Fruit fly (Drosophila melanogaster) whole organism, embryonic: ENCODE results near the gene Tsp29Fa.

Experiments
- ATbp ChIP-seq: fragments of 200-800 bp; sonication (Bioruptor generic); optimal IDR thresholded peaks from 2 replicates; lab custom pipeline; 2017; ENCODE audit warnings: missing biosample characterization, mild to moderate bottlenecking, missing genetic modification characterization, missing genetic modification reagents
- CG10654 ChIP-seq: fragments of 200-800 bp; sonication (Bioruptor generic); optimal IDR thresholded peaks from 2 replicates; lab custom pipeline; 2016; ENCODE audit warnings: missing biosample characterization, missing genetic modification characterization
- CG10959 ChIP-seq: fragments of 200-800 bp; sonication (Bioruptor generic); IDR thresholded peaks from 2 replicates; pipeline ENCODE4 v1.3.6; 2022; ENCODE audit warnings: missing biosample characterization, missing genetic modification characterization
- CG11696 ChIP-seq: fragments of 200-800 bp; sonication (Bioruptor generic); IDR thresholded peaks from 2 replicates; pipeline ENCODE4 v1.3.6; 2022; ENCODE audit warnings: missing biosample characterization, missing genetic modification characterization
- CG12071 ChIP-seq: fragments of 200-800 bp; sonication (Bioruptor generic); optimal IDR thresholded peaks from 3 replicates; lab custom pipeline; 2018; ENCODE audit warnings: missing biosample characterization, mild to moderate bottlenecking, missing genetic modification characterization
- CG12104 ChIP-seq: fragments of 200-800 bp; sonication (Bioruptor generic); optimal IDR thresholded peaks from 3 replicates; lab custom pipeline; 2016; ENCODE audit warnings: missing biosample characterization, missing genetic modification characterization
- CG14860 ChIP-seq: fragments of 200-800 bp; sonication (Bioruptor generic); IDR thresholded peaks from 3 replicates; pipeline ENCODE4 v1.3.6; 2022; ENCODE audit warnings: missing biosample characterization, missing genetic modification characterization; ENCODE audit not compliant: partially characterized antibody
- CG16779 ChIP-seq: fragments of 200-800 bp; sonication (Bioruptor generic); IDR thresholded peaks from 2 replicates; pipeline ENCODE4 v1.3.6; 2022; ENCODE audit warnings: missing biosample characterization, missing genetic modification characterization
- CG17802 ChIP-seq: fragments of 200-800 bp; sonication (Bioruptor generic); optimal IDR thresholded peaks from 2 replicates; lab custom pipeline; 2018; ENCODE audit warnings: missing biosample characterization, mild to moderate bottlenecking, missing genetic modification characterization, moderate library complexity
- CG18619 ChIP-seq: fragments of 200-800 bp; sonication (Bioruptor generic); optimal IDR thresholded peaks from 3 replicates; lab custom pipeline; 2017; ENCODE audit warnings: missing biosample characterization, mild to moderate bottlenecking, missing genetic modification characterization
- CG18764 ChIP-seq: fragments of 200-800 bp; sonication (Bioruptor generic); optimal IDR thresholded peaks from 3 replicates; lab custom pipeline; 2016; ENCODE audit warnings: missing biosample characterization, missing genetic modification characterization
- CG2712 ChIP-seq: fragments of 200-800 bp; optimal IDR thresholded peaks from 3 replicates; lab custom pipeline; 2019; ENCODE audit warnings: missing biosample characterization, mild to moderate bottlenecking, missing genetic modification characterization, moderate library complexity
- CG2875 ChIP-seq: fragments of 200-800 bp; sonication (Bioruptor generic); optimal IDR thresholded peaks from 2 replicates; lab custom pipeline; 2017; ENCODE audit warnings: missing biosample characterization, mild to moderate bottlenecking, missing genetic modification characterization, missing genetic modification reagents
- CG30020 ChIP-seq: fragments of 200-800 bp; optimal IDR thresholded peaks from 2 replicates; lab custom pipeline; 2019; ENCODE audit warnings: missing biosample characterization, mild to moderate bottlenecking, missing genetic modification characterization, moderate library complexity
- CG30403 ChIP-seq: fragments of 200-800 bp; sonication (Bioruptor generic); optimal IDR thresholded peaks from 3 replicates; lab custom pipeline; 2016; ENCODE audit warnings: missing biosample characterization, missing genetic modification characterization
- CG3838 ChIP-seq: fragments of 200-800 bp; sonication (Bioruptor generic); optimal IDR thresholded peaks from 3 replicates; lab custom pipeline; 2016; ENCODE audit warnings: missing biosample characterization, missing genetic modification characterization
- CG4282 ChIP-seq: fragments of 200-800 bp; sonication (Bioruptor generic); optimal IDR thresholded peaks from 2 replicates; lab custom pipeline; 2016; ENCODE audit warnings: missing biosample characterization, missing genetic modification characterization
- CG4360 ChIP-seq: fragments of 200-800 bp; sonication (Bioruptor generic); IDR thresholded peaks from 2 replicates; pipeline ENCODE4 v1.3.6; 2022; ENCODE audit warnings: missing biosample characterization, missing genetic modification characterization
- CG9437 ChIP-seq: fragments of 200-800 bp; sonication (Bioruptor generic); optimal IDR thresholded peaks from 2 replicates; lab custom pipeline; 2018; ENCODE audit warnings: missing biosample characterization, mild to moderate bottlenecking, missing genetic modification characterization
- CG9876 ChIP-seq: fragments of 200-800 bp; sonication (Bioruptor generic); optimal IDR thresholded peaks from 2 replicates; lab custom pipeline; 2016; ENCODE audit warnings: missing biosample characterization, missing genetic modification characterization
- CTCF ChIP-seq: fragments of 200-800 bp; sonication (Bioruptor generic); optimal IDR thresholded peaks from 2 replicates; lab custom pipeline; 2017; ENCODE audit warnings: missing biosample characterization, mild to moderate bottlenecking, missing genetic modification characterization, moderate library complexity
- Dad ChIP-seq: fragments of 200-800 bp; sonication (Bioruptor generic); optimal IDR thresholded peaks from 3 replicates; lab custom pipeline; 2016; ENCODE audit warnings: missing biosample characterization, missing genetic modification characterization
- Deaf1 ChIP-seq: fragments of 200-800 bp; optimal IDR thresholded peaks from 3 replicates; lab custom pipeline; 2019; ENCODE audit warnings: missing biosample characterization, mild to moderate bottlenecking, missing genetic modification characterization, moderate library complexity
- Eip74EF ChIP-seq, 2 experiments: fragments of 200-800 bp in 1 of 2; fragments of >200 bp in 1 of 2; sonication (Bioruptor generic) in 1 of 2; optimal IDR thresholded peaks; 2 replicates each; lab custom pipeline; 2017 to 2019; ENCODE audit warnings: missing biosample characterization in 2 of 2, missing genetic modification characterization in 2 of 2, mild to moderate bottlenecking in 1 of 2, moderate library complexity in 1 of 2
- HLHmδ ChIP-seq: fragments of 200-800 bp; sonication (Bioruptor generic); optimal IDR thresholded peaks from 2 replicates; lab custom pipeline; 2018; ENCODE audit warnings: missing biosample characterization, mild to moderate bottlenecking, missing genetic modification characterization, moderate library complexity
- Hmr ChIP-seq: fragments of 200-800 bp; sonication (Bioruptor generic); optimal IDR thresholded peaks from 3 replicates; lab custom pipeline; 2017; ENCODE audit warnings: mild to moderate bottlenecking, missing biosample characterization, missing genetic modification reagents, missing genetic modification characterization
- Hsf ChIP-seq: fragments of 200-800 bp; sonication (Bioruptor generic); optimal IDR thresholded peaks from 3 replicates; lab custom pipeline; 2016; ENCODE audit warnings: missing biosample characterization, missing genetic modification characterization
- Mes4 ChIP-seq: fragments of 200-800 bp; sonication (Bioruptor generic); optimal IDR thresholded peaks from 2 replicates; lab custom pipeline; 2016; ENCODE audit warnings: missing biosample characterization, missing genetic modification characterization
- Myb ChIP-seq: fragments of 200-800 bp; sonication (Bioruptor generic); optimal IDR thresholded peaks from 2 replicates; lab custom pipeline; 2016; ENCODE audit warnings: missing biosample characterization, missing genetic modification characterization
- Nf-YA ChIP-seq: fragments of 200-800 bp; sonication (Bioruptor generic); IDR thresholded peaks from 2 replicates; pipeline ENCODE4 v1.3.6; 2022; ENCODE audit warnings: missing biosample characterization, missing genetic modification characterization
- Ravus ChIP-seq: fragments of 200-800 bp; sonication (Bioruptor generic); IDR thresholded peaks from 2 replicates; pipeline ENCODE4 v1.3.6; 2022; ENCODE audit warnings: missing biosample characterization, missing genetic modification characterization
- Taf1 ChIP-seq: fragments of 200-800 bp; sonication (Bioruptor generic); IDR thresholded peaks from 2 replicates; pipeline ENCODE4 v1.3.6; 2022; ENCODE audit warnings: missing biosample characterization, missing genetic modification characterization
- abd-A ChIP-seq: fragments of 200-800 bp; sonication (Bioruptor generic); optimal IDR thresholded peaks from 3 replicates; lab custom pipeline; 2019; ENCODE audit warnings: missing biosample characterization, mild to moderate bottlenecking, missing genetic modification characterization, moderate library complexity
- ato ChIP-seq: fragments of 200-800 bp; sonication (Bioruptor generic); IDR thresholded peaks from 2 replicates; pipeline ENCODE4 v1.3.6; 2022; ENCODE audit warnings: missing biosample characterization, missing genetic modification characterization; ENCODE audit not compliant: partially characterized antibody
- cato ChIP-seq: fragments of 200-800 bp; sonication (Bioruptor generic); optimal IDR thresholded peaks from 2 replicates; lab custom pipeline; 2016; ENCODE audit warnings: missing biosample characterization, missing genetic modification characterization, borderline replicate concordance
- croc ChIP-seq: fragments of 200-800 bp; sonication (Bioruptor generic); conservative IDR thresholded peaks from 3 replicates; pipeline ENCODE4 v1.3.6; 2022; ENCODE audit warnings: missing biosample characterization, missing genetic modification characterization
- dan ChIP-seq: fragments of 200-800 bp; sonication (Bioruptor generic); IDR thresholded peaks from 2 replicates; pipeline ENCODE4 v1.3.6; 2022; ENCODE audit warnings: missing biosample characterization, missing genetic modification characterization
- gt ChIP-seq: fragments of 200-800 bp; sonication (Bioruptor generic); IDR thresholded peaks from 2 replicates; pipeline ENCODE4 v1.3.6; 2022; ENCODE audit warnings: missing biosample characterization, missing genetic modification characterization
- ham ChIP-seq: fragments of 200-800 bp; sonication (Bioruptor generic); IDR thresholded peaks from 2 replicates; pipeline ENCODE4 v1.3.6; 2022; ENCODE audit warnings: missing biosample characterization, missing genetic modification characterization
- ken ChIP-seq: fragments of 200-800 bp; sonication (Bioruptor generic); IDR thresholded peaks from 3 replicates; pipeline ENCODE4 v1.3.6; 2022; ENCODE audit warnings: missing biosample characterization, missing genetic modification characterization
- lbe ChIP-seq: fragments of 200-800 bp; sonication (Bioruptor generic); optimal IDR thresholded peaks from 2 replicates; lab custom pipeline; 2016; ENCODE audit warnings: missing biosample characterization, mild to moderate bottlenecking, missing genetic modification characterization
- lilli ChIP-seq: fragments of 200-800 bp; sonication (Bioruptor generic); optimal IDR thresholded peaks from 3 replicates; lab custom pipeline; 2016; ENCODE audit warnings: missing biosample characterization, missing genetic modification characterization
- pita ChIP-seq: fragments of 200-800 bp; sonication (Bioruptor generic); optimal IDR thresholded peaks from 2 replicates; lab custom pipeline; 2017; ENCODE audit warnings: missing biosample characterization, mild to moderate bottlenecking, missing genetic modification characterization
- psq ChIP-seq: fragments of 200-800 bp; sonication (Bioruptor generic); optimal IDR thresholded peaks from 2 replicates; lab custom pipeline; 2017; ENCODE audit warnings: missing biosample characterization, missing genetic modification characterization
- pzg ChIP-seq: fragments of 200-800 bp; sonication (Bioruptor generic); optimal IDR thresholded peaks from 3 replicates; lab custom pipeline; 2018; ENCODE audit warnings: missing biosample characterization, mild to moderate bottlenecking, missing genetic modification characterization, moderate library complexity
- seq ChIP-seq: fragments of 200-800 bp; sonication (Bioruptor generic); IDR thresholded peaks from 2 replicates; pipeline ENCODE4 v1.3.6; 2022; ENCODE audit warnings: missing biosample characterization, missing genetic modification characterization
- shn ChIP-seq: fragments of 200-800 bp; sonication (Bioruptor generic); optimal IDR thresholded peaks from 3 replicates; lab custom pipeline; 2016; ENCODE audit warnings: missing biosample characterization, missing genetic modification characterization
- sim ChIP-seq: fragments of 200-800 bp; sonication (Bioruptor generic); IDR thresholded peaks from 2 replicates; pipeline ENCODE4 v1.3.6; 2022; ENCODE audit warnings: missing biosample characterization, missing genetic modification characterization
- stwl ChIP-seq: fragments of 200-800 bp; sonication (Bioruptor generic); optimal IDR thresholded peaks from 3 replicates; lab custom pipeline; 2018; ENCODE audit warnings: missing biosample characterization, mild to moderate bottlenecking, missing genetic modification characterization, moderate library complexity
- tna ChIP-seq: fragments of 200-800 bp; sonication (Bioruptor generic); IDR thresholded peaks from 2 replicates; pipeline ENCODE4 v1.3.6; 2022; ENCODE audit warnings: missing biosample characterization, missing genetic modification characterization; ENCODE audit not compliant: partially characterized antibody
- yki ChIP-seq: fragments of >200 bp; optimal IDR thresholded peaks from 3 replicates; lab custom pipeline; 2018

Tsp29Fa gene

DNA sequence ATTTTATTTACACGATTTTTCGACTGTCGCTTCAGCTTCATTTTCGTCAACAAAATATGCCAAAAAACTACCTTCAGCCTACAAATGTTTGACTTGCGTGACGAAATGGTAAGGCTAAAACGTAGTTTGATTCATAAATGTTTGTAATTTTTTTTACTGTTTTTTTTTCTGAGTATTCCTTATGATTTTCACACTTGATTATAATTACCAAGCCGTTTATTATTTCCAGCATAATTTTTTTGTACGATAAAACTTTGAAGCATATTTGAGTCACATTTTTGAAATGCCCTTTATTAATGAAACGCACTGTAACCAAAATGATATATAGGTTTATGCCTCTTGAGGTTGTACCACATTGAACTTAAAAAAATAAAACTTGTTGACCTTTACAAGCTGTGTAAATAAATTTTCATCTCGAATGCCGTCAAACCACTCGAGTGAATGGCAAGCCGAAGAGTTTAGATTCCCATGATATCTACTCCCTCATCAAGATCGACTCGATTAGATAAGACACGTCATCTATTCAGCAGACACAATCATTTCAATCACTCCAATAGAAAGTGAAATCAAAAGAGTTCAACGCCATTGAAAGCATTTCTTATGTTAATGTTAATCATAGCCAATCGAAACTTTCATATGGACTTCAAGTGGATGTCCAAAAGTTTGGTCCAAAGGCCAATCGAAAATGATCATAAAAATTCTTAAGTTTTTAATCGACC is 49.0 kb downstream of the Tsp29Fa start (continued):
- TF ChIP-seq Mes4, result no peak
- no peak for TF ChIP-seq Dad
- peak; percentile 53 for TF ChIP-seq CG11696 (GFP tag; lab: Robert Waterston, UW)
- no peak for TF ChIP-seq CG12071 (GFP tag; lab: Kevin White, UChicago)
- TF ChIP-seq sim (GFP tag; lab: Robert Waterston, UW), result no peak
- no peak for TF ChIP-seq stwl (tag; lab: Kevin White, UChicago)
- no peak for TF ChIP-seq CG16779 (GFP tag; lab: Robert Waterston, UW)
- no peak for TF ChIP-seq CG18764 (GFP tag; lab: Kevin White, UChicago)
- TF ChIP-seq CG2875, result no peak
- TF ChIP-seq psq (GFP tag; lab: Kevin White, UChicago), result no peak
- TF ChIP-seq CG17802 (tag; lab: Kevin White, UChicago), result no peak
- TF ChIP-seq CG10959 (GFP tag; lab: Robert Waterston, UW), result no peak
- TF ChIP-seq lbe (GFP tag; lab: Kevin White, UChicago), result no peak
- no peak for TF ChIP-seq CG14860
- no peak for TF ChIP-seq shn
- no peak for TF ChIP-seq ATbp (GFP tag; lab: Kevin White, UChicago)
- TF ChIP-seq pita (GFP tag; lab: Kevin White, UChicago), result no peak
- peak in 1 of 2 experiments; percentile 59 for TF ChIP-seq Eip74EF (GFP tag; optimal IDR thresholded peaks at IDR 0.05; lab: Kevin White, UChicago)
- TF ChIP-seq Nf-YA, result no peak
- no peak for TF ChIP-seq HLHmδ (GFP tag; lab: Kevin White, UChicago)
- TF ChIP-seq lilli, result peak; percentile 59
- no peak for TF ChIP-seq CTCF (GFP tag; lab: Kevin White, UChicago)
- TF ChIP-seq Taf1 (GFP tag; lab: Robert Waterston, UW), result no peak
- no peak for TF ChIP-seq croc (GFP tag; lab: Robert Waterston, UW)
- TF ChIP-seq abd-A (tag; lab: Kevin White, UChicago), result peak; percentile 3
- peak; percentile 49 for TF ChIP-seq Hmr (GFP tag; lab: Kevin White, UChicago)
- TF ChIP-seq CG4360 (GFP tag; lab: Robert Waterston, UW), result no peak
- no peak for TF ChIP-seq dan (GFP tag; lab: Robert Waterston, UW)
- no peak for TF ChIP-seq ham (GFP tag; lab: Robert Waterston, UW)
- peak; percentile 7 for TF ChIP-seq CG9437
- no peak for TF ChIP-seq pzg (GFP tag; lab: Kevin White, UChicago)
- TF ChIP-seq CG18619 (GFP tag; lab: Kevin White, UChicago), result peak; percentile 10
- no peak for TF ChIP-seq Myb (GFP tag; lab: Kevin White, UChicago)
- no peak for TF ChIP-seq ato
- no peak for TF ChIP-seq gt (GFP tag; lab: Robert Waterston, UW)
- TF ChIP-seq CG12104 (GFP tag; lab: Kevin White, UChicago), result peak; percentile 11
- peak; percentile 61 for TF ChIP-seq CG30403 (GFP tag; lab: Kevin White, UChicago)
- no peak for TF ChIP-seq Deaf1 (tag; lab: Kevin White, UChicago)
- peak; percentile 4 for TF ChIP-seq CG10654
- TF ChIP-seq CG9876, result no peak
- peak; percentile 38 for TF ChIP-seq Hsf (GFP tag; lab: Kevin White, UChicago)
- peak; percentile 9 for TF ChIP-seq CG2712 (tag; lab: Kevin White, UChicago)
- TF ChIP-seq tna, result no peak
- peak; percentile 32; the same call in 1 of the 2 replicates for TF ChIP-seq seq (GFP tag; lab: Robert Waterston, UW)
- no peak for TF ChIP-seq cato (GFP tag; lab: Kevin White, UChicago)
- no peak for TF ChIP-seq Ravus (GFP tag; lab: Robert Waterston, UW)
- TF ChIP-seq yki, result no peak
- no peak for TF ChIP-seq ken (GFP tag; lab: Robert Waterston, UW)
- TF ChIP-seq CG4282, result no peak
- no peak for TF ChIP-seq CG30020
- peak; percentile 3 for TF ChIP-seq CG3838
